Worm (Caenorhabditis elegans) whole organism, L3 larva: ENCODE data around the gene ins-4.

ENCODE experiments used
- R02D3.7 ChIP-seq: fragments of 150-350 bp; optimal IDR thresholded peaks from 2 replicates; lab custom pipeline; 2014; ENCODE audit warnings: missing biosample characterization, missing genetic modification characterization
- ceh-9 ChIP-seq: sonication (generic microtip); optimal IDR thresholded peaks from 2 replicates; lab custom pipeline; 2018; ENCODE audit warnings: missing biosample characterization, missing genetic modification characterization
- daf-12 ChIP-seq: fragments of 150-350 bp; optimal IDR thresholded peaks from 2 replicates; lab custom pipeline; 2014; ENCODE audit warnings: missing biosample characterization, missing genetic modification reagents, missing genetic modification characterization
- egl-5 ChIP-seq: fragments of 150-350 bp; optimal IDR thresholded peaks from 2 replicates; lab custom pipeline; 2017; ENCODE audit warnings: missing biosample characterization, missing genetic modification reagents, missing genetic modification characterization, inconsistent platforms
- elt-3 ChIP-seq, 3 experiments: fragments of 150-350 bp in 1 of 3; sonication (generic microtip) in 2 of 3; optimal IDR thresholded peaks; 2 replicates in 2 of 3; 4 replicates in 1 of 3; lab custom pipeline; 2014 to 2017; ENCODE audit warnings: missing biosample characterization in 3 of 3, missing genetic modification characterization in 3 of 3
- fkh-10 ChIP-seq: sonication (generic microtip); optimal IDR thresholded peaks from 2 replicates; lab custom pipeline; 2017; ENCODE audit warnings: missing biosample characterization, missing genetic modification reagents, missing genetic modification characterization
- hmg-11 ChIP-seq: sonication (generic microtip); optimal IDR thresholded peaks from 2 replicates; lab custom pipeline; 2016; ENCODE audit warnings: missing genetic modification characterization, missing compliant biosample characterization
- jun-1 ChIP-seq: fragments of 150-350 bp; optimal IDR thresholded peaks from 2 replicates; lab custom pipeline; 2014; ENCODE audit warnings: missing biosample characterization, missing genetic modification reagents, missing genetic modification characterization
- lin-39 ChIP-seq: fragments of 150-350 bp; optimal IDR thresholded peaks from 2 replicates; lab custom pipeline; 2018; ENCODE audit warnings: missing biosample characterization, missing genetic modification reagents, missing genetic modification characterization
- lsy-12 ChIP-seq: sonication (generic microtip); optimal IDR thresholded peaks from 2 replicates; lab custom pipeline; 2016; ENCODE audit warnings: mild to moderate bottlenecking, missing genetic modification characterization, missing compliant biosample characterization
- mdl-1 ChIP-seq: fragments of 150-350 bp; optimal IDR thresholded peaks from 2 replicates; lab custom pipeline; 2014; ENCODE audit warnings: missing biosample characterization, missing genetic modification characterization
- mml-1 ChIP-seq: fragments of 150-350 bp; sonication (generic microtip); optimal IDR thresholded peaks from 3 replicates; lab custom pipeline; 2014; ENCODE audit warnings: missing biosample characterization, missing genetic modification characterization
- nfya-1 ChIP-seq: sonication (generic microtip); optimal IDR thresholded peaks from 2 replicates; lab custom pipeline; 2017; ENCODE audit warnings: missing genetic modification characterization, mild to moderate bottlenecking, missing compliant biosample characterization, antibody characterized with exemption, moderate library complexity; ENCODE audit not compliant: insufficient read depth
- nhr-11 ChIP-seq: fragments of 150-350 bp; optimal IDR thresholded peaks from 2 replicates; lab custom pipeline; 2014; ENCODE audit warnings: missing biosample characterization, missing genetic modification characterization
- nhr-12 ChIP-seq: fragments of 150-350 bp; optimal IDR thresholded peaks from 2 replicates; lab custom pipeline; 2014; ENCODE audit warnings: missing biosample characterization, missing genetic modification characterization
- nhr-23 ChIP-seq: fragments of 150-350 bp; optimal IDR thresholded peaks from 2 replicates; lab custom pipeline; 2014; ENCODE audit warnings: missing biosample characterization, missing genetic modification reagents, missing genetic modification characterization
- nhr-237 ChIP-seq: fragments of 150-350 bp; optimal IDR thresholded peaks from 2 replicates; lab custom pipeline; 2014; ENCODE audit warnings: missing biosample characterization, missing genetic modification characterization
- nhr-25 ChIP-seq: sonication (generic microtip); optimal IDR thresholded peaks from 2 replicates; lab custom pipeline; 2017; ENCODE audit warnings: missing biosample characterization, missing genetic modification characterization
- nhr-28 ChIP-seq: fragments of 150-350 bp; optimal IDR thresholded peaks from 2 replicates; lab custom pipeline; 2014; ENCODE audit warnings: missing biosample characterization, missing genetic modification characterization
- nhr-43 ChIP-seq: sonication (generic microtip); optimal IDR thresholded peaks from 2 replicates; lab custom pipeline; 2016; ENCODE audit warnings: mild to moderate bottlenecking, missing genetic modification characterization, missing compliant biosample characterization; ENCODE audit not compliant: poor library complexity, severe bottlenecking
- nhr-76 ChIP-seq: fragments of 150-350 bp; sonication (generic microtip); optimal IDR thresholded peaks from 5 replicates; lab custom pipeline; 2014; ENCODE audit warnings: missing biosample characterization, missing genetic modification characterization
- pha-4 ChIP-seq: fragments of 150-350 bp; optimal IDR thresholded peaks from 2 replicates; lab custom pipeline; 2014; ENCODE audit warnings: missing biosample characterization, missing genetic modification reagents, missing genetic modification characterization
- pqm-1 ChIP-seq: fragments of 150-350 bp; optimal IDR thresholded peaks from 2 replicates; lab custom pipeline; 2017; ENCODE audit warnings: missing biosample characterization, missing genetic modification characterization, inconsistent platforms
- snpc-4 ChIP-seq: fragments of 150-350 bp; optimal IDR thresholded peaks from 2 replicates; lab custom pipeline; 2014; ENCODE audit warnings: missing biosample characterization, missing genetic modification characterization
- tbx-2 ChIP-seq: sonication (generic microtip); optimal IDR thresholded peaks from 2 replicates; lab custom pipeline; 2016; ENCODE audit warnings: mild to moderate bottlenecking, missing genetic modification characterization, missing compliant biosample characterization
- unc-39 ChIP-seq: sonication (generic microtip); optimal IDR thresholded peaks from 4 replicates; lab custom pipeline; 2017; ENCODE audit warnings: missing biosample characterization, missing genetic modification characterization
- ztf-11 ChIP-seq: fragments of 150-350 bp; optimal IDR thresholded peaks from 2 replicates; lab custom pipeline; 2014; ENCODE audit warnings: missing biosample characterization, missing genetic modification characterization

Gene ins-4

ce11 chrII:6045048-6045447, 48.9 kb downstream of the ins-4 start, which contains the start of gene R12C12.5:
Gene R12C12.5, minus strand, starts transcription at chrII:6045148.
- TF ChIP-seq pha-4 (peak; percentile 59), snpc-4 (no peak), nhr-76 (no peak), mml-1 (no peak)

ce11 chrII:6046023-6046631, 50.0 kb downstream of the ins-4 start:
- TF ChIP-seq lin-39 (tag; lab: Kevin White, UChicago) (peak; percentile 8), lsy-12 (tag; lab: Kevin White, UChicago) (no peak), nhr-11 (tag; lab: Kevin White, UChicago) (no peak), nhr-23 (tag; lab: Kevin White, UChicago) (peak; percentile 22), nhr-76 (no peak), jun-1 (no peak), nhr-12 (tag; lab: Kevin White, UChicago) (no peak), pha-4 (peak; percentile 49), tbx-2 (tag; lab: Kevin White, UChicago) (no peak), nhr-43 (no peak), nhr-25 (tag; lab: Kevin White, UChicago) (peak; percentile 41), egl-5 (tag; lab: Kevin White, UChicago) (peak; percentile 30), unc-39 (tag; lab: Kevin White, UChicago) (no peak), mdl-1 (no peak), snpc-4 (no peak), nhr-237 (tag; lab: Kevin White, UChicago) (no peak), fkh-10 (GFP tag; lab: Kevin White, UChicago) (no peak), ceh-9 (tag; lab: Kevin White, UChicago) (no peak), R02D3.7 (tag; lab: Kevin White, UChicago) (no peak), elt-3 (tag; optimal IDR thresholded peaks at IDR 0.05; lab: Kevin White, UChicago) (no peak), nfya-1 (tag; lab: Kevin White, UChicago) (peak; percentile 43), nhr-28 (tag; lab: Kevin White, UChicago) (no peak), pqm-1 (tag; lab: Kevin White, UChicago) (no peak), daf-12 (tag; lab: Kevin White, UChicago) (no peak), hmg-11 (tag; lab: Kevin White, UChicago) (peak; percentile 36), ztf-11 (tag; lab: Kevin White, UChicago) (no peak)
